Worm (Caenorhabditis elegans): ENCODE results near the gene ugt-18.

ugt-18 gene

DNA sequence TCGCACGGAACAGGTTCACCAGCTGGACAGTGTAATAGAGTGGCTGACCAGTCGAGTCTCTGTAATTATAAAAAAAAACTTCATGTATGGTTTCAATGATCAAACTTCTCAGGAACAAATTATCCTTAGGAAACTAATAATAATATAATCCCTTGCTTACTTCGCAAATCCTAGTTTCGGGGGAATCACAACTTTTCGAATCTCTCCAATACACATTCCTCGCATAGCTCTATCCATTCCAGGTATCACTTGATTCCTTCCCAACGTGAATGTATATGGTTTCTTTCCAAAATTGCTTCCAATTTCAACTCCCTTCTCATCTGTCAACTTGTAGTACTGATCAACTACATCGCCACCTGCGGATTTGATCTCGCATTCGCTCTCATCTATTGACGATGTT lies 33.7 kb upstream of the ugt-18 start:
- TF ChIP-seq lin-38 (GFP tag; IDR thresholded peaks at IDR 0.05) (no peak), madf-9 (GFP tag; conservative IDR thresholded peaks at IDR 0.05) (no peak), aly-2 (tag; optimal IDR thresholded peaks at IDR 0.05) (no peak), set-16 (GFP tag; IDR thresholded peaks at IDR 0.05) (no peak), R02D3.7 (tag; optimal IDR thresholded peaks at IDR 0.05) (no peak), attf-4 (tag; optimal IDR thresholded peaks at IDR 0.05) (no peak), zfp-2 (tag; optimal IDR thresholded peaks at IDR 0.05) (no peak), D1046.2 (GFP tag; IDR thresholded peaks at IDR 0.05) (no peak), egl-43 (GFP tag; IDR thresholded peaks at IDR 0.05) (no peak), F44E2.7 (GFP tag; IDR thresholded peaks at IDR 0.05) (no peak), Y48G9A.11 (GFP tag; IDR thresholded peaks at IDR 0.05) (no peak), hif-1 (tag; optimal IDR thresholded peaks at IDR 0.05) (no peak), mdt-29 (GFP tag; IDR thresholded peaks at IDR 0.05) (no peak), ZK546.5 (tag; optimal IDR thresholded peaks at IDR 0.05) (no peak), pha-4 (GFP tag; IDR thresholded peaks at IDR 0.05) (no peak), pha-4 (tag; optimal IDR thresholded peaks at IDR 0.05) (no peak), nhr-42 (GFP tag; IDR thresholded peaks at IDR 0.05) (no peak), T26A8.4 (GFP tag; IDR thresholded peaks at IDR 0.05) (no peak), nhr-25 (tag; optimal IDR thresholded peaks at IDR 0.05; ENCODE audit: borderline replicate concordance, insufficient read depth) (no peak)

DNA sequence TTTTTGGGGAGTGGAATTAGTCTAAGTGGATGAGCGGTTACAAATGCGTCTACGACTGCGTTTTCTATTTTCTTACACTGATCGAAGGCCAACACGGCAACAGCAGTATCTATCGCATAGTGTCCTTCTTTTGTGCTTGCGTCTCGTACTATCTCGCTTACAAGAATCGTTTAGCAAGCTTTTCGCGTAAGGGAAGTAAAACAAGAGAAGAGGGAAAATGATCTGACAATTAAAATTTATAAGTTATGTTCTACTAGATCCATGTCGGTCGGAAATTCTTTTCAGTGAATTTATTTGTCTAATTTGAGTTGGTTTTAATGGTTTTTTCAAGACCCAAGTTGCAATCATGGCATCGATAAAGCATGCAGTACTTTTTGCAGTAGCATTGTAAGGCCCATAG lies 33.0 kb upstream of the ugt-18 start, which contains the start of gene fkb-4:
Gene fkb-4 (minus strand): TSS at position 101 of the 400 bp plus-strand sequence.
- no peak for TF ChIP-seq lin-1 (GFP tag; IDR thresholded peaks at IDR 0.05)
- TF ChIP-seq hlh-30 (tag; optimal IDR thresholded peaks at IDR 0.05; ENCODE audit: insufficient read depth): no peak
- no peak for TF ChIP-seq dmd-8 (GFP tag; IDR thresholded peaks at IDR 0.05)
- TF ChIP-seq Y5F2A.4 (GFP tag; optimal IDR thresholded peaks at IDR 0.05): no peak
- no peak for TF ChIP-seq daf-12 (tag; optimal IDR thresholded peaks at IDR 0.05)
- no peak for TF ChIP-seq mes-2 (tag; optimal IDR thresholded peaks at IDR 0.05; ENCODE audit: poor library complexity, severe bottlenecking)
- TF ChIP-seq lin-39 (tag; optimal IDR thresholded peaks at IDR 0.05): no peak
- TF ChIP-seq lin-29 (GFP tag; IDR thresholded peaks at IDR 0.05): no peak
- no peak for TF ChIP-seq pha-4 (GFP tag; IDR thresholded peaks at IDR 0.05)
- TF ChIP-seq pha-4 (tag; optimal IDR thresholded peaks at IDR 0.05): no peak
- TF ChIP-seq attf-4 (tag; optimal IDR thresholded peaks at IDR 0.05): no peak
- TF ChIP-seq egl-27 (tag; optimal IDR thresholded peaks at IDR 0.05): no peak

DNA sequence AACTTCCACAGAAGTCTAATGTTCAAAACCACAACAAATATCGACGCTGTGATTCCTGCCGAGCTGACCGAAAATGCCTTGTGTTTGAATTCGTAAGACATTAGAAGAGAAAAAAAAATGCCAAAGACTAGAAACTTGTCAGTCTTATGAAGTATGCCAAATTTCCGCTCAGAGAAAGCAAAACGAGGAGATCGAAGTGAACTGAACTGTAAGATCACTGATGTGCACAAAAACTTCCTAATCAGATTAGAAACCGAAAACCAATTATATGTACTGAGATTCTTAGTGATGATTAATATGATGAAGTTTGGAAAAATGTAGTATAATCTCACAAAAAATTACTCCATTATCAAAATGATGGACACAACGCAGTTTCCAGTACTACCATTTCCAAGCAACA lies 31.6 kb upstream of the ugt-18 start, which contains the start of gene srbc-44:
Gene srbc-44 (minus strand): TSS at position 101 of the 400 bp plus-strand sequence.
- no peak for TF ChIP-seq D1046.2 (GFP tag; IDR thresholded peaks at IDR 0.05)
- TF ChIP-seq F10B5.3 (tag; optimal IDR thresholded peaks at IDR 0.05): no peak
- no peak for TF ChIP-seq T26A8.4 (GFP tag; IDR thresholded peaks at IDR 0.05)
- TF ChIP-seq pha-4 (GFP tag; IDR thresholded peaks at IDR 0.05): no peak
- TF ChIP-seq pha-4 (tag; optimal IDR thresholded peaks at IDR 0.05): no peak
- no peak for TF ChIP-seq F37D6.2 (tag; optimal IDR thresholded peaks at IDR 0.05)
- no peak for TF ChIP-seq mxl-3 (GFP tag; optimal IDR thresholded peaks at IDR 0.05)
- no peak for TF ChIP-seq snpc-4 (tag; optimal IDR thresholded peaks at IDR 0.05)
- TF ChIP-seq lin-38 (GFP tag; IDR thresholded peaks at IDR 0.05): no peak
- TF ChIP-seq dpl-1 (GFP tag; optimal IDR thresholded peaks at IDR 0.05): no peak
- TF ChIP-seq aha-1 (tag): no peak

DNA sequence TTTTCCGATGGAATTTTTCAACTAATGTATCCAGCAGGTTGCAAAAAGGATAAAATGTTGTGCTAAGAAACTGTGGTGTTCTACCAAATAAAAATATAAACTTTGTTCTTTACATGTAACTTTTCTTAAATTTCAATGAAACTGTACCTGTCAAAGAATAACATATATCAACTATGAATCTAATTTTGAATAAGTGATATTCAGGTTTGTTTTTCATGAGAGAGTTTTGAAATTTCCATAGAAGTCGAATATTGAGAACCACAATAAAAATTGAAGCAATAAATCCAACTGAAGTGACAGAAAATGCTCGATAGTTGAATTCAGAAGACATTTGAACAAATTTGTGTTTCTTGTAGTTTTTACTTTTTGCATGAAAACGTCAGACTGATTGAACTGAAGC lies 29.9 kb upstream of the ugt-18 start, which contains the start of gene srbc-43:
Gene srbc-43 (minus strand): TSS at position 331 of the 400 bp plus-strand sequence.
- TF ChIP-seq vab-7 (GFP tag; IDR thresholded peaks at IDR 0.05) (no peak), aha-1 (tag) (peak; percentile 93)

Data from whole organism, L4 larva.